Fruit fly (Drosophila melanogaster) whole organism, prepupa: Measurements from ENCODE around the gene Vm26Ac.
A peak's percentile ranks its signal among the peaks of the same experiment; 100 is the strongest.

Source experiments
- CG10669 ChIP-seq: fragments of 200-800 bp; sonication (Bioruptor generic); optimal IDR thresholded peaks from 3 replicates; lab custom pipeline; 2018; ENCODE audit warnings: missing biosample characterization, mild to moderate bottlenecking, missing genetic modification characterization, moderate library complexity
- CG11902 ChIP-seq: fragments of 200-800 bp; sonication (Bioruptor generic); optimal IDR thresholded peaks from 3 replicates; lab custom pipeline; 2016; ENCODE audit warnings: missing biosample characterization, missing genetic modification characterization
- CG15336 ChIP-seq: fragments of 200-800 bp; sonication (Bioruptor generic); IDR thresholded peaks from 2 replicates; pipeline ENCODE4 v1.3.6; 2022; ENCODE audit warnings: missing biosample characterization, missing genetic modification characterization
- CG1621 ChIP-seq: fragments of 200-800 bp; sonication (Bioruptor generic); optimal IDR thresholded peaks from 3 replicates; lab custom pipeline; 2018; ENCODE audit warnings: missing biosample characterization, mild to moderate bottlenecking, missing genetic modification characterization
- CG3032 ChIP-seq: fragments of 200-800 bp; optimal IDR thresholded peaks from 2 replicates; lab custom pipeline; 2019; ENCODE audit warnings: missing biosample characterization, mild to moderate bottlenecking, missing genetic modification characterization, moderate library complexity
- CG31627 ChIP-seq: fragments of 200-800 bp; sonication (Bioruptor generic); optimal IDR thresholded peaks from 3 replicates; lab custom pipeline; 2016; ENCODE audit warnings: missing biosample characterization, missing genetic modification characterization
- CG32006 ChIP-seq: fragments of 200-800 bp; sonication (Bioruptor generic); optimal IDR thresholded peaks from 3 replicates; lab custom pipeline; 2017; ENCODE audit warnings: missing biosample characterization, mild to moderate bottlenecking, missing genetic modification characterization
- CG34406 ChIP-seq: fragments of 200-800 bp; sonication (Bioruptor generic); optimal IDR thresholded peaks from 3 replicates; lab custom pipeline; 2016; ENCODE audit warnings: missing biosample characterization, missing genetic modification characterization
- CG4318 ChIP-seq: fragments of 200-800 bp; sonication (Bioruptor generic); optimal IDR thresholded peaks from 3 replicates; lab custom pipeline; 2017; ENCODE audit warnings: missing biosample characterization, mild to moderate bottlenecking, missing genetic modification characterization
- CG6163 ChIP-seq: fragments of 200-800 bp; sonication (Bioruptor generic); IDR thresholded peaks from 3 replicates; pipeline ENCODE4 v1.3.6; 2022; ENCODE audit warnings: missing biosample characterization, missing genetic modification characterization
- CG6276 ChIP-seq: fragments of 200-800 bp; sonication (Bioruptor generic); optimal IDR thresholded peaks from 2 replicates; lab custom pipeline; 2017; ENCODE audit warnings: missing biosample characterization, mild to moderate bottlenecking, missing genetic modification characterization
- CG6792 ChIP-seq: fragments of 200-800 bp; sonication (Bioruptor generic); optimal IDR thresholded peaks from 3 replicates; lab custom pipeline; 2016; ENCODE audit warnings: missing biosample characterization, missing genetic modification characterization
- CG6854 ChIP-seq: fragments of 200-800 bp; sonication (Bioruptor generic); optimal IDR thresholded peaks from 2 replicates; lab custom pipeline; 2017; ENCODE audit warnings: missing biosample characterization, mild to moderate bottlenecking, missing genetic modification characterization
- CG7368 ChIP-seq: fragments of 200-800 bp; sonication (Bioruptor generic); optimal IDR thresholded peaks from 3 replicates; lab custom pipeline; 2016; ENCODE audit warnings: missing biosample characterization, missing genetic modification characterization
- CG8632 ChIP-seq: fragments of 200-800 bp; sonication (Bioruptor generic); optimal IDR thresholded peaks from 3 replicates; lab custom pipeline; 2016; ENCODE audit warnings: missing biosample characterization, missing genetic modification characterization
- CG9139 ChIP-seq: fragments of 200-800 bp; sonication (Bioruptor generic); optimal IDR thresholded peaks from 3 replicates; lab custom pipeline; 2017; ENCODE audit warnings: missing biosample characterization, mild to moderate bottlenecking, missing genetic modification characterization
- Eip75B ChIP-seq: fragments of 200-800 bp; sonication (Bioruptor generic); optimal IDR thresholded peaks from 3 replicates; lab custom pipeline; 2016; ENCODE audit warnings: missing biosample characterization, missing genetic modification characterization
- Eip78C ChIP-seq: fragments of 200-800 bp; sonication (Bioruptor generic); peaks from one replicate; lab custom pipeline; 2016; ENCODE audit warnings: missing biosample characterization, missing genetic modification characterization
- Ets21C ChIP-seq: fragments of 200-800 bp; sonication (Bioruptor generic); optimal IDR thresholded peaks from 3 replicates; lab custom pipeline; 2016; ENCODE audit warnings: missing biosample characterization, missing genetic modification characterization
- Gug ChIP-seq: fragments of 200-800 bp; sonication (Bioruptor generic); IDR thresholded peaks from 2 replicates; pipeline ENCODE4 v1.3.6; 2022; ENCODE audit warnings: missing biosample characterization, missing genetic modification characterization
- Hr38 ChIP-seq: sonication (Bioruptor generic); optimal IDR thresholded peaks from 2 replicates; lab custom pipeline; 2016; ENCODE audit warnings: missing biosample characterization, missing genetic modification characterization
- Hr39 ChIP-seq: fragments of 200-800 bp; sonication (Bioruptor generic); optimal IDR thresholded peaks from 2 replicates; lab custom pipeline; 2016; ENCODE audit warnings: missing biosample characterization, missing genetic modification characterization
- Hr4 ChIP-seq: fragments of 200-800 bp; sonication (Bioruptor generic); optimal IDR thresholded peaks from 3 replicates; lab custom pipeline; 2016; ENCODE audit warnings: missing biosample characterization, missing genetic modification characterization
- Lpt ChIP-seq: fragments of 200-800 bp; sonication (Bioruptor generic); optimal IDR thresholded peaks from 3 replicates; lab custom pipeline; 2016; ENCODE audit warnings: missing biosample characterization, missing genetic modification characterization
- OdsH ChIP-seq: fragments of 200-800 bp; sonication (Bioruptor generic); optimal IDR thresholded peaks from 3 replicates; lab custom pipeline; 2016; ENCODE audit warnings: missing biosample characterization, missing genetic modification characterization
- Smox ChIP-seq: fragments of 200-800 bp; sonication (Bioruptor generic); optimal IDR thresholded peaks from 3 replicates; lab custom pipeline; 2016; ENCODE audit warnings: missing biosample characterization, missing genetic modification characterization
- Sox14 ChIP-seq: fragments of 200-800 bp; sonication (Bioruptor generic); optimal IDR thresholded peaks from 3 replicates; lab custom pipeline; 2016; ENCODE audit warnings: missing biosample characterization, missing genetic modification characterization
- Sox15 ChIP-seq: fragments of 200-800 bp; sonication (Bioruptor generic); optimal IDR thresholded peaks from 3 replicates; lab custom pipeline; 2016; ENCODE audit warnings: missing biosample characterization, missing genetic modification characterization
- acj6 ChIP-seq: fragments of 200-800 bp; sonication (Bioruptor generic); optimal IDR thresholded peaks from 3 replicates; lab custom pipeline; 2016; ENCODE audit warnings: missing biosample characterization, missing genetic modification characterization
- cyc ChIP-seq: fragments of 200-800 bp; sonication (Bioruptor generic); optimal IDR thresholded peaks from 3 replicates; lab custom pipeline; 2016; ENCODE audit warnings: missing biosample characterization, missing genetic modification characterization
- dac ChIP-seq: fragments of 200-800 bp; sonication (Bioruptor generic); optimal IDR thresholded peaks from 2 replicates; lab custom pipeline; 2017; ENCODE audit warnings: missing biosample characterization, mild to moderate bottlenecking, missing genetic modification characterization
- eg ChIP-seq: fragments of 200-800 bp; sonication (Bioruptor generic); IDR thresholded peaks from 3 replicates; pipeline ENCODE4 v1.3.6; 2022; ENCODE audit warnings: missing biosample characterization, missing genetic modification characterization
- esn ChIP-seq: fragments of 200-800 bp; sonication (Bioruptor generic); optimal IDR thresholded peaks from 2 replicates; lab custom pipeline; 2016; ENCODE audit warnings: missing biosample characterization, mild to moderate bottlenecking, missing genetic modification characterization, moderate library complexity
- fd59A ChIP-seq: fragments of 200-800 bp; sonication (Bioruptor generic); optimal IDR thresholded peaks from 2 replicates; lab custom pipeline; 2017; ENCODE audit warnings: missing biosample characterization, mild to moderate bottlenecking, missing genetic modification characterization, missing genetic modification reagents
- lz ChIP-seq: fragments of 200-800 bp; sonication (Bioruptor generic); optimal IDR thresholded peaks from 3 replicates; lab custom pipeline; 2016; ENCODE audit warnings: missing biosample characterization, missing genetic modification characterization
- net ChIP-seq: fragments of 200-800 bp; sonication (Bioruptor generic); optimal IDR thresholded peaks from 3 replicates; lab custom pipeline; 2016; ENCODE audit warnings: missing biosample characterization, missing genetic modification characterization
- pdm3 ChIP-seq: fragments of 200-800 bp; sonication (Bioruptor generic); optimal IDR thresholded peaks from 3 replicates; lab custom pipeline; 2016; ENCODE audit warnings: missing biosample characterization, missing genetic modification characterization
- salr ChIP-seq, 2 experiments: fragments of 200-800 bp; sonication (Bioruptor generic); optimal IDR thresholded peaks; 3 replicates each; lab custom pipeline; 2016 to 2018; ENCODE audit warnings: missing biosample characterization in 2 of 2, missing genetic modification characterization in 2 of 2, mild to moderate bottlenecking in 1 of 2
- ss ChIP-seq, 2 experiments: fragments of 200-800 bp; sonication (Bioruptor generic); optimal IDR thresholded peaks; 2 replicates in 1 of 2; 3 replicates in 1 of 2; lab custom pipeline; 2017 to 2018; ENCODE audit warnings: mild to moderate bottlenecking in 2 of 2, missing biosample characterization in 2 of 2, missing genetic modification characterization in 2 of 2, moderate library complexity in 1 of 2
- svp ChIP-seq: fragments of 200-800 bp; sonication (Bioruptor generic); peaks from one replicate; lab custom pipeline; 2016; ENCODE audit warnings: missing biosample characterization, missing genetic modification characterization
- topi ChIP-seq: fragments of 200-800 bp; sonication (Bioruptor generic); optimal IDR thresholded peaks from 3 replicates; lab custom pipeline; 2016; ENCODE audit warnings: missing biosample characterization, missing genetic modification characterization

The Vm26Ac gene

dm6 chr2L:5958581-5959177 is at the start of gene Vm26Ac:
Gene Vm26Ac (minus strand): TSS chr2L:5958631.
- TF ChIP-seq CG6163 (GFP tag; lab: Robert Waterston, UW): no peak
- TF ChIP-seq Sox14 (GFP tag; lab: Kevin White, UChicago): no peak
- no peak for TF ChIP-seq Hr38 (GFP tag; lab: Kevin White, UChicago)
- no peak for TF ChIP-seq pdm3 (GFP tag; lab: Kevin White, UChicago)
- TF ChIP-seq CG7368: no peak
- no peak for TF ChIP-seq CG9139 (GFP tag; lab: Kevin White, UChicago)
- no peak for TF ChIP-seq CG6854 (GFP tag; lab: Kevin White, UChicago)
- TF ChIP-seq Eip75B (GFP tag; lab: Kevin White, UChicago): no peak
- no peak for TF ChIP-seq CG31627
- no peak for TF ChIP-seq acj6 (GFP tag; lab: Kevin White, UChicago)
- TF ChIP-seq dac (GFP tag; lab: Kevin White, UChicago): no peak
- no peak for TF ChIP-seq fd59A
- TF ChIP-seq CG1621 (tag; lab: Kevin White, UChicago): no peak
- TF ChIP-seq, all 60 proteins: peak for 0

DNA sequence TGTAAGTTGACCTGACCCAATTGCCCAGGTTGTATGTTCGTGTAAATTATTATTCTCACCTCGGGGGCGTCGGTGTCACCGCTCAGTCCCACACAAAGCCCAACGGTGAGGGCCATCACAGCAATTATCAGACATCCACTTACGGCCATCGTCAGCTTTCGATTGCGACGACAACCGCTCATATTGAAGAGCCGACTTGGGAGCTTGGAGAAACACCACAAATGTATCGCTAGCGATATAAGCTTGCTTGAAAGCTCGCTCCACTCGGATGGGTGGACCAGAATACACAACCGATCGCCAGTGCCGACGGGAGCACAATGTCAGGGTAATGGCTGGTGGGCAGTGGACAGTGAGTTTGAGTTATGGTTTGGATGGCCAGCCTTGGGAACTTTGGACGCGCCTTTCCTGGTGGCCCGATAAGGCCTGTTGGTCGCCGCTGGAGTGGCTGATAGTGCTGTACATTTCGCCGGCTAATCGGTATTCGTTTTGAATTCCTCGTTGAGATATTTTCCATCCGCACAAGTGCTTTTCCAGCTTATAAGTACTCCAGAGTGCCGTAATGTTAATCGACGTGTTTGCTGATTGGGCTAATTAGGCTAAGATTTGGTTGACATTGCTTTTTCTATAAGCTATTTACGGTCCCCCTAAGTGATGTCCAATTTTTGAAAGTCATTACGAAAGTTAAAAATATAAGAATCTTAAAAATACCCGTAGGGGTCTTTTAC is 48.2 kb upstream of the Vm26Ac start, which contains the start of gene Gal:
TSS of gene Gal (minus strand) at position 320 of the 725 bp plus-strand sequence.
- no peak for TF ChIP-seq cyc (GFP tag; lab: Kevin White, UChicago)
- TF ChIP-seq topi (GFP tag; lab: Kevin White, UChicago): no peak
- TF ChIP-seq Sox14 (GFP tag; lab: Kevin White, UChicago): no peak
- peak; percentile 73 for TF ChIP-seq svp (GFP tag; lab: Kevin White, UChicago)
- no peak for TF ChIP-seq Gug (GFP tag; lab: Robert Waterston, UW)
- TF ChIP-seq CG15336 (GFP tag; lab: Robert Waterston, UW): 0 out of 2 replicates have a peak, but pooled peaks have one; percentile 29
- TF ChIP-seq lz (GFP tag; lab: Kevin White, UChicago): no peak
- no peak for TF ChIP-seq CG34406 (GFP tag; lab: Kevin White, UChicago)
- TF ChIP-seq CG6276 (GFP tag; lab: Kevin White, UChicago): no peak
- TF ChIP-seq CG8632 (GFP tag; lab: Kevin White, UChicago): no peak
- TF ChIP-seq Hr39 (GFP tag; lab: Kevin White, UChicago): no peak
- TF ChIP-seq OdsH (GFP tag; lab: Kevin White, UChicago): no peak
- no peak for TF ChIP-seq CG32006 (GFP tag; lab: Kevin White, UChicago)
- TF ChIP-seq, all 60 proteins: peak for 2

- TF ChIP-seq salr (GFP tag; optimal IDR thresholded peaks at IDR 0.05; lab: Kevin White, UChicago) (no peak), esn (GFP tag; lab: Kevin White, UChicago) (peak; percentile 9), Eip78C (GFP tag; lab: Kevin White, UChicago) (peak; percentile 41)
Measured at dm6 chr2L:6000065-6000464, 41.6 kb upstream of the Vm26Ac start, which contains the start of gene Tsp26A. Gene Tsp26A (plus strand): TSS chr2L:6000228.

dm6 chr2L:5999247-5999646 is 40.8 kb upstream of the Vm26Ac start, which contains the start of gene Kdm5:
Gene Kdm5 (minus strand): TSS chr2L:5999501.
- TF ChIP-seq CG31627 (no peak), CG8632 (GFP tag; lab: Kevin White, UChicago) (no peak), CG3032 (tag; lab: Kevin White, UChicago) (no peak), salr (GFP tag; optimal IDR thresholded peaks at IDR 0.05; lab: Kevin White, UChicago) (no peak), Hr4 (GFP tag; lab: Kevin White, UChicago) (no peak), Ets21C (no peak), lz (GFP tag; lab: Kevin White, UChicago) (no peak), CG7368 (no peak), Lpt (no peak), CG4318 (GFP tag; lab: Kevin White, UChicago) (no peak), CG15336 (GFP tag; lab: Robert Waterston, UW) (peak; percentile 45; the same call in 1 of the 2 replicates), CG6854 (GFP tag; lab: Kevin White, UChicago) (peak; percentile 20), CG10669 (GFP tag; lab: Kevin White, UChicago) (no peak), ss (GFP tag; optimal IDR thresholded peaks at IDR 0.05; lab: Kevin White, UChicago) (peak in 1 of 2 experiments; percentile 7), pdm3 (GFP tag; lab: Kevin White, UChicago) (no peak), CG6792 (no peak), Sox14 (GFP tag; lab: Kevin White, UChicago) (peak; percentile 41), net (GFP tag; lab: Kevin White, UChicago) (no peak), topi (GFP tag; lab: Kevin White, UChicago) (no peak), Sox15 (no peak), Smox (no peak), OdsH (GFP tag; lab: Kevin White, UChicago) (no peak), eg (GFP tag; lab: Robert Waterston, UW) (peak; percentile 41; the same call in 1 of the 3 replicates), CG32006 (GFP tag; lab: Kevin White, UChicago) (no peak), cyc (GFP tag; lab: Kevin White, UChicago) (no peak), CG34406 (GFP tag; lab: Kevin White, UChicago) (no peak), Eip75B (GFP tag; lab: Kevin White, UChicago) (peak; percentile 17), acj6 (GFP tag; lab: Kevin White, UChicago) (no peak), esn (GFP tag; lab: Kevin White, UChicago) (peak; percentile 23), svp (GFP tag; lab: Kevin White, UChicago) (peak; percentile 96), CG11902 (GFP tag; lab: Kevin White, UChicago) (no peak)
